Fruit fly (Drosophila melanogaster) whole organism, embryonic: Measurements from ENCODE around the gene fz4.

Source experiments
- Aef1 ChIP-seq: fragments of 200-800 bp; sonication (Bioruptor generic); IDR thresholded peaks from 3 replicates; pipeline ENCODE4 v1.3.6; 2022; ENCODE audit warnings: missing biosample characterization, missing genetic modification characterization
- Atf-2 ChIP-seq: fragments of 200-800 bp; sonication (Bioruptor generic); optimal IDR thresholded peaks from 2 replicates; lab custom pipeline; 2016; ENCODE audit warnings: missing biosample characterization, missing genetic modification characterization
- B-H2 ChIP-seq: fragments of 200-800 bp; sonication (Bioruptor generic); optimal IDR thresholded peaks from 2 replicates; lab custom pipeline; 2018; ENCODE audit warnings: missing biosample characterization, mild to moderate bottlenecking, missing genetic modification characterization
- Bteb2 ChIP-seq: fragments of 200-800 bp; sonication (Bioruptor generic); optimal IDR thresholded peaks from 2 replicates; lab custom pipeline; 2016; ENCODE audit warnings: missing biosample characterization, missing genetic modification characterization
- CG10274 ChIP-seq: fragments of 200-800 bp; sonication (Bioruptor generic); optimal IDR thresholded peaks from 3 replicates; lab custom pipeline; 2017; ENCODE audit warnings: missing biosample characterization, mild to moderate bottlenecking, missing genetic modification characterization
- CG13624 ChIP-seq: fragments of 200-800 bp; sonication (Bioruptor generic); optimal IDR thresholded peaks from 2 replicates; lab custom pipeline; 2016; ENCODE audit warnings: missing biosample characterization, missing genetic modification characterization
- CG15011 ChIP-seq: fragments of 200-800 bp; sonication (Bioruptor generic); optimal IDR thresholded peaks from 3 replicates; lab custom pipeline; 2018; ENCODE audit warnings: missing biosample characterization, mild to moderate bottlenecking, missing genetic modification characterization
- CG16813 ChIP-seq: fragments of 200-800 bp; sonication (Bioruptor generic); IDR thresholded peaks from 3 replicates; pipeline ENCODE4 v1.3.6; 2022; ENCODE audit warnings: missing biosample characterization, missing genetic modification characterization; ENCODE audit not compliant: partially characterized antibody
- CG17186 ChIP-seq: fragments of 200-800 bp; sonication (Bioruptor generic); optimal IDR thresholded peaks from 3 replicates; lab custom pipeline; 2017; ENCODE audit warnings: missing biosample characterization, missing genetic modification reagents, missing genetic modification characterization
- CG17385 ChIP-seq: fragments of 200-800 bp; sonication (Bioruptor generic); optimal IDR thresholded peaks from 3 replicates; lab custom pipeline; 2018; ENCODE audit warnings: missing biosample characterization, mild to moderate bottlenecking, missing genetic modification characterization
- CG2199 ChIP-seq: fragments of 200-800 bp; sonication (Bioruptor generic); IDR thresholded peaks from 3 replicates; pipeline ENCODE4 v1.3.6; 2022; ENCODE audit warnings: missing biosample characterization, missing genetic modification characterization
- CG2712 ChIP-seq: fragments of 200-800 bp; optimal IDR thresholded peaks from 3 replicates; lab custom pipeline; 2019; ENCODE audit warnings: missing biosample characterization, mild to moderate bottlenecking, missing genetic modification characterization, moderate library complexity
- CG2875 ChIP-seq: fragments of 200-800 bp; sonication (Bioruptor generic); optimal IDR thresholded peaks from 2 replicates; lab custom pipeline; 2017; ENCODE audit warnings: missing biosample characterization, mild to moderate bottlenecking, missing genetic modification characterization, missing genetic modification reagents
- CG3065 ChIP-seq: fragments of 200-800 bp; sonication (Bioruptor generic); optimal IDR thresholded peaks from 2 replicates; lab custom pipeline; 2016; ENCODE audit warnings: missing biosample characterization, missing genetic modification characterization
- CG32772 ChIP-seq: fragments of 200-800 bp; sonication (Bioruptor generic); IDR thresholded peaks from 2 replicates; pipeline ENCODE4 v1.3.6; 2022; ENCODE audit warnings: missing biosample characterization, missing genetic modification characterization
- CG4328 ChIP-seq: fragments of 200-800 bp; sonication (Bioruptor generic); optimal IDR thresholded peaks from 3 replicates; lab custom pipeline; 2017; ENCODE audit warnings: missing biosample characterization, missing genetic modification reagents, missing genetic modification characterization
- CG4404 ChIP-seq: fragments of 200-800 bp; sonication (Bioruptor generic); IDR thresholded peaks from 2 replicates; pipeline ENCODE4 v1.3.6; 2022; ENCODE audit warnings: missing biosample characterization, missing genetic modification characterization
- CG8359 ChIP-seq: fragments of 200-800 bp; sonication (Bioruptor generic); optimal IDR thresholded peaks from 2 replicates; lab custom pipeline; 2017; ENCODE audit warnings: missing biosample characterization, mild to moderate bottlenecking, missing genetic modification characterization, borderline replicate concordance
- CG9876 ChIP-seq: fragments of 200-800 bp; sonication (Bioruptor generic); optimal IDR thresholded peaks from 2 replicates; lab custom pipeline; 2016; ENCODE audit warnings: missing biosample characterization, missing genetic modification characterization
- Elba2 ChIP-seq: fragments of 200-800 bp; sonication (Bioruptor generic); optimal IDR thresholded peaks from 3 replicates; lab custom pipeline; 2016; ENCODE audit warnings: missing biosample characterization, missing genetic modification characterization
- Ets97D ChIP-seq: fragments of 200-800 bp; sonication (Bioruptor generic); optimal IDR thresholded peaks from 3 replicates; lab custom pipeline; 2016; ENCODE audit warnings: missing biosample characterization, missing genetic modification characterization
- Fer1 ChIP-seq: fragments of 200-800 bp; sonication (Bioruptor generic); optimal IDR thresholded peaks from 2 replicates; lab custom pipeline; 2017; ENCODE audit warnings: missing biosample characterization, mild to moderate bottlenecking, missing genetic modification characterization
- HLH4C ChIP-seq: fragments of 200-800 bp; sonication (Bioruptor generic); IDR thresholded peaks from 3 replicates; pipeline ENCODE4 v1.3.6; 2022; ENCODE audit warnings: missing biosample characterization, missing genetic modification characterization; ENCODE audit not compliant: partially characterized antibody
- HLHmδ ChIP-seq: fragments of 200-800 bp; sonication (Bioruptor generic); optimal IDR thresholded peaks from 2 replicates; lab custom pipeline; 2018; ENCODE audit warnings: missing biosample characterization, mild to moderate bottlenecking, missing genetic modification characterization, moderate library complexity
- Lim3 ChIP-seq: fragments of 200-800 bp; sonication (Bioruptor generic); IDR thresholded peaks from 2 replicates; pipeline ENCODE4 v1.3.6; 2022; ENCODE audit warnings: missing biosample characterization, missing genetic modification characterization
- Myb ChIP-seq: fragments of 200-800 bp; sonication (Bioruptor generic); optimal IDR thresholded peaks from 2 replicates; lab custom pipeline; 2016; ENCODE audit warnings: missing biosample characterization, missing genetic modification characterization
- NC2α ChIP-seq: fragments of 200-800 bp; sonication (Bioruptor generic); optimal IDR thresholded peaks from 2 replicates; lab custom pipeline; 2016; ENCODE audit warnings: missing biosample characterization, missing genetic modification characterization
- Nf-YC ChIP-seq: fragments of 200-800 bp; optimal IDR thresholded peaks from 3 replicates; lab custom pipeline; 2019; ENCODE audit warnings: missing biosample characterization, mild to moderate bottlenecking, missing genetic modification characterization, moderate library complexity
- Opbp ChIP-seq: fragments of 200-800 bp; sonication (Bioruptor generic); IDR thresholded peaks from 3 replicates; pipeline ENCODE4 v1.3.6; 2022; ENCODE audit warnings: missing biosample characterization, missing genetic modification characterization; ENCODE audit not compliant: partially characterized antibody
- Ptx1 ChIP-seq: fragments of 200-800 bp; sonication (Bioruptor generic); IDR thresholded peaks from 2 replicates; pipeline ENCODE4 v1.3.6; 2022; ENCODE audit warnings: missing biosample characterization, missing genetic modification characterization
- Usf ChIP-seq: fragments of 200-800 bp; sonication (Bioruptor generic); optimal IDR thresholded peaks from 2 replicates; lab custom pipeline; 2017; ENCODE audit warnings: missing genotype, missing biosample characterization, missing genetic modification characterization
- bbx ChIP-seq: fragments of 200-800 bp; sonication (Bioruptor generic); IDR thresholded peaks from 2 replicates; pipeline ENCODE4 v1.3.6; 2022; ENCODE audit warnings: missing biosample characterization, missing genetic modification characterization; ENCODE audit not compliant: partially characterized antibody
- cg ChIP-seq: fragments of 200-800 bp; sonication (Bioruptor generic); optimal IDR thresholded peaks from 3 replicates; lab custom pipeline; 2019; ENCODE audit warnings: missing biosample characterization, mild to moderate bottlenecking, missing genetic modification characterization, moderate library complexity
- ci ChIP-seq: fragments of 200-800 bp; sonication (Bioruptor generic); IDR thresholded peaks from 3 replicates; pipeline ENCODE4 v1.3.6; 2022; ENCODE audit warnings: missing biosample characterization, missing genetic modification characterization
- crol ChIP-seq: fragments of 200-800 bp; sonication (Bioruptor generic); IDR thresholded peaks from 2 replicates; pipeline ENCODE4 v1.3.6; 2022; ENCODE audit warnings: missing biosample characterization, missing genetic modification characterization
- fd96Cb ChIP-seq: fragments of 200-800 bp; sonication (Bioruptor generic); optimal IDR thresholded peaks from 2 replicates; lab custom pipeline; 2018; ENCODE audit warnings: missing biosample characterization, mild to moderate bottlenecking, missing genetic modification characterization, moderate library complexity
- gcm ChIP-seq: fragments of 200-800 bp; sonication (Bioruptor generic); optimal IDR thresholded peaks from 2 replicates; lab custom pipeline; 2019; ENCODE audit warnings: missing biosample characterization, mild to moderate bottlenecking, missing genetic modification characterization, moderate library complexity
- gt ChIP-seq: fragments of 200-800 bp; sonication (Bioruptor generic); IDR thresholded peaks from 2 replicates; pipeline ENCODE4 v1.3.6; 2022; ENCODE audit warnings: missing biosample characterization, missing genetic modification characterization
- hb ChIP-seq: fragments of 200-800 bp; sonication (Bioruptor generic); IDR thresholded peaks from 3 replicates; pipeline ENCODE4 v1.3.6; 2022; ENCODE audit warnings: missing biosample characterization, missing genetic modification characterization; ENCODE audit not compliant: partially characterized antibody
- hbn ChIP-seq: fragments of 200-800 bp; sonication (Bioruptor generic); IDR thresholded peaks from 2 replicates; pipeline ENCODE4 v1.3.6; 2022; ENCODE audit warnings: missing biosample characterization, missing genetic modification characterization; ENCODE audit not compliant: partially characterized antibody
- ken ChIP-seq: fragments of 200-800 bp; sonication (Bioruptor generic); IDR thresholded peaks from 3 replicates; pipeline ENCODE4 v1.3.6; 2022; ENCODE audit warnings: missing biosample characterization, missing genetic modification characterization
- sens ChIP-seq: fragments of 200-800 bp; sonication (Bioruptor generic); peaks from one replicate; lab custom pipeline; 2016; ENCODE audit warnings: missing biosample characterization, missing genetic modification characterization
- shn ChIP-seq: fragments of 200-800 bp; sonication (Bioruptor generic); optimal IDR thresholded peaks from 3 replicates; lab custom pipeline; 2016; ENCODE audit warnings: missing biosample characterization, missing genetic modification characterization
- sima ChIP-seq: fragments of 200-800 bp; sonication (Bioruptor generic); optimal IDR thresholded peaks from 2 replicates; lab custom pipeline; 2016; ENCODE audit warnings: missing biosample characterization, missing genetic modification characterization
- slbo ChIP-seq: fragments of 200-800 bp; sonication (Bioruptor generic); IDR thresholded peaks from 2 replicates; pipeline ENCODE4 v1.3.6; 2022; ENCODE audit warnings: missing biosample characterization, missing genetic modification characterization
- sna ChIP-seq: fragments of 200-800 bp; sonication (Bioruptor generic); IDR thresholded peaks from 2 replicates; pipeline ENCODE4 v1.3.6; 2022; ENCODE audit warnings: missing biosample characterization, missing genetic modification characterization; ENCODE audit not compliant: partially characterized antibody
- sr ChIP-seq: fragments of 200-800 bp; sonication (Bioruptor generic); IDR thresholded peaks from 3 replicates; pipeline ENCODE4 v1.3.6; 2022; ENCODE audit warnings: missing biosample characterization, missing genetic modification characterization
- ssp ChIP-seq: fragments of 200-800 bp; sonication (Bioruptor generic); IDR thresholded peaks from 2 replicates; pipeline ENCODE4 v1.3.6; 2022; ENCODE audit warnings: missing biosample characterization, missing genetic modification characterization
- vvl ChIP-seq: fragments of 200-800 bp; sonication (Bioruptor generic); IDR thresholded peaks from 2 replicates; pipeline ENCODE4 v1.3.6; 2022; ENCODE audit warnings: missing biosample characterization, missing genetic modification characterization

Gene fz4

dm6 chrX:7109793-7110606 is at the start of gene fz4 (continued):
- TF ChIP-seq vvl (GFP tag; lab: Robert Waterston, UW) (0 out of 2 replicates have a peak, but pooled peaks have one; percentile 11), slbo (peak; percentile 28; the same call in 1 of the 2 replicates), Aef1 (GFP tag; lab: Robert Waterston, UW) (peak; percentile 60), CG2875 (GFP tag; lab: Kevin White, UChicago) (no peak), gt (GFP tag; lab: Robert Waterston, UW) (no peak), fd96Cb (no peak), Elba2 (GFP tag; lab: Kevin White, UChicago) (peak; percentile 18), HLH4C (GFP tag; lab: Robert Waterston, UW) (peak; percentile 65), sima (no peak), HLHmδ (GFP tag; lab: Kevin White, UChicago) (no peak), Fer1 (GFP tag; lab: Kevin White, UChicago) (peak; percentile 35), gcm (GFP tag; lab: Kevin White, UChicago) (peak; percentile 11), NC2α (no peak), Nf-YC (tag; lab: Kevin White, UChicago) (peak; percentile 4), CG15011 (GFP tag; lab: Kevin White, UChicago) (no peak), B-H2 (GFP tag; lab: Kevin White, UChicago) (no peak), cg (GFP tag; lab: Kevin White, UChicago) (no peak), Ets97D (peak; percentile 73), CG10274 (GFP tag; lab: Kevin White, UChicago) (no peak), hbn (GFP tag; lab: Robert Waterston, UW) (peak; percentile 57; the same call in 1 of the 2 replicates), CG2199 (no peak), CG4404 (GFP tag; lab: Robert Waterston, UW) (no peak), Usf (GFP tag; lab: Kevin White, UChicago) (no peak), shn (no peak), Atf-2 (GFP tag; lab: Kevin White, UChicago) (no peak), CG17186 (no peak), bbx (GFP tag; lab: Robert Waterston, UW) (peak; percentile 84), sr (GFP tag; lab: Robert Waterston, UW) (no peak), Lim3 (GFP tag; lab: Robert Waterston, UW) (no peak), CG16813 (GFP tag; lab: Robert Waterston, UW) (peak; percentile 80), CG2712 (tag; lab: Kevin White, UChicago) (peak; percentile 12), Ptx1 (GFP tag; lab: Robert Waterston, UW) (0 out of 2 replicates have a peak, but pooled peaks have one; percentile 14), CG32772 (peak; percentile 22; the same call in 1 of the 2 replicates), hb (GFP tag; lab: Robert Waterston, UW) (peak; percentile 59; the same call in 1 of the 3 replicates), CG13624 (GFP tag; lab: Kevin White, UChicago) (peak; percentile 31), CG9876 (GFP tag; lab: Kevin White, UChicago) (no peak), sna (GFP tag; lab: Robert Waterston, UW) (peak; percentile 59), CG8359 (GFP tag; lab: Kevin White, UChicago) (no peak), sens (peak; percentile 27), CG17385 (GFP tag; lab: Kevin White, UChicago) (peak; percentile 43), ci (GFP tag; lab: Robert Waterston, UW) (peak; percentile 61; the same call in 1 of the 3 replicates), Bteb2 (GFP tag; lab: Kevin White, UChicago) (no peak), Opbp (GFP tag; lab: Robert Waterston, UW) (peak; percentile 83), ken (GFP tag; lab: Robert Waterston, UW) (0 out of 3 replicates have a peak, but pooled peaks have one; percentile 26), Myb (GFP tag; lab: Kevin White, UChicago) (peak; percentile 22), CG3065 (no peak), ssp (GFP tag; lab: Robert Waterston, UW) (no peak), crol (GFP tag; lab: Robert Waterston, UW) (peak; percentile 98), CG4328 (GFP tag; lab: Kevin White, UChicago) (no peak)
